Worm (Caenorhabditis elegans) whole organism, L2 larva: Measurements from ENCODE around the gene C53B4.2.

Experiments used
- C34F6.9 ChIP-seq: fragments of 150-350 bp; optimal IDR thresholded peaks from 2 replicates; lab custom pipeline; 2014; ENCODE audit warnings: missing biosample characterization, missing genetic modification characterization
- F13H6.1 ChIP-seq: sonication (generic microtip); optimal IDR thresholded peaks from 2 replicates; lab custom pipeline; 2016; ENCODE audit warnings: missing genetic modification characterization, missing compliant biosample characterization
- R02D3.7 ChIP-seq: fragments of 150-350 bp; optimal IDR thresholded peaks from 2 replicates; lab custom pipeline; 2014; ENCODE audit warnings: missing biosample characterization, missing genetic modification characterization
- aly-2 ChIP-seq: fragments of 150-350 bp; optimal IDR thresholded peaks from 2 replicates; lab custom pipeline; 2014; ENCODE audit warnings: missing biosample characterization, missing genetic modification characterization
- ama-1 ChIP-seq: fragments of 150-350 bp; optimal IDR thresholded peaks from 2 replicates; lab custom pipeline; 2018; ENCODE audit warnings: inconsistent platforms
- blmp-1 ChIP-seq: sonication (generic microtip); optimal IDR thresholded peaks from 2 replicates; lab custom pipeline; 2017; ENCODE audit warnings: missing genetic modification characterization, mild to moderate bottlenecking, missing compliant biosample characterization, antibody characterized with exemption, moderate library complexity; ENCODE audit not compliant: insufficient read depth
- ceh-16 ChIP-seq: fragments of 150-350 bp; optimal IDR thresholded peaks from 2 replicates; lab custom pipeline; 2014; ENCODE audit warnings: missing biosample characterization, missing genetic modification characterization
- crh-2 ChIP-seq: sonication (generic microtip); optimal IDR thresholded peaks from 2 replicates; lab custom pipeline; 2017; ENCODE audit warnings: missing biosample characterization, missing genetic modification characterization
- dmd-4 ChIP-seq: sonication (generic microtip); optimal IDR thresholded peaks from 2 replicates; lab custom pipeline; 2017; ENCODE audit warnings: missing biosample characterization, missing genetic modification characterization
- egl-27 ChIP-seq: sonication (generic microtip); optimal IDR thresholded peaks from 3 replicates; lab custom pipeline; 2017; ENCODE audit warnings: missing biosample characterization, missing genetic modification reagents, missing genetic modification characterization
- elt-1 ChIP-seq: fragments of 150-350 bp; optimal IDR thresholded peaks from 2 replicates; lab custom pipeline; 2014; ENCODE audit warnings: missing biosample characterization, missing genetic modification characterization
- fos-1 ChIP-seq: fragments of 150-350 bp; optimal IDR thresholded peaks from 2 replicates; lab custom pipeline; 2014; ENCODE audit warnings: missing biosample characterization, missing genetic modification characterization
- gmeb-1 ChIP-seq: fragments of 150-350 bp; optimal IDR thresholded peaks from 2 replicates; lab custom pipeline; 2014; ENCODE audit warnings: missing biosample characterization, missing genetic modification characterization
- lsy-2 ChIP-seq, 2 experiments: fragments of 150-350 bp in 1 of 2; sonication (generic microtip) in 1 of 2; optimal IDR thresholded peaks; 2 replicates each; lab custom pipeline; 2014 to 2017; ENCODE audit warnings: missing biosample characterization in 2 of 2, missing genetic modification characterization in 2 of 2
- mab-5 ChIP-seq: fragments of 150-350 bp; optimal IDR thresholded peaks from 2 replicates; lab custom pipeline; 2014; ENCODE audit warnings: missing biosample characterization, missing genetic modification characterization
- mbf-1 ChIP-seq: sonication (generic microtip); optimal IDR thresholded peaks from 2 replicates; lab custom pipeline; 2017; ENCODE audit warnings: missing biosample characterization, missing genetic modification characterization
- mdl-1 ChIP-seq, 2 experiments: fragments of 150-350 bp in 1 of 2; sonication (generic microtip) in 1 of 2; optimal IDR thresholded peaks; 2 replicates each; lab custom pipeline; 2017; ENCODE audit warnings: missing biosample characterization in 2 of 2, missing genetic modification characterization in 2 of 2
- nhr-10 ChIP-seq: sonication (generic microtip); optimal IDR thresholded peaks from 2 replicates; lab custom pipeline; 2017; ENCODE audit warnings: missing biosample characterization, missing genetic modification characterization
- nhr-11 ChIP-seq: fragments of 150-350 bp; optimal IDR thresholded peaks from 2 replicates; lab custom pipeline; 2014; ENCODE audit warnings: missing biosample characterization, missing genetic modification characterization
- nhr-129 ChIP-seq: fragments of 150-350 bp; optimal IDR thresholded peaks from 2 replicates; lab custom pipeline; 2014; ENCODE audit warnings: missing biosample characterization, missing genetic modification characterization
- nhr-21 ChIP-seq: fragments of 150-350 bp; optimal IDR thresholded peaks from 2 replicates; lab custom pipeline; 2014; ENCODE audit warnings: missing biosample characterization, missing genetic modification characterization
- nhr-25 ChIP-seq: fragments of 150-350 bp; sonication (generic microtip); optimal IDR thresholded peaks from 3 replicates; lab custom pipeline; 2014; ENCODE audit warnings: missing biosample characterization, missing genetic modification characterization
- nhr-6 ChIP-seq: fragments of 150-350 bp; optimal IDR thresholded peaks from 2 replicates; lab custom pipeline; 2014; ENCODE audit warnings: missing biosample characterization, missing genetic modification characterization
- nhr-77 ChIP-seq: fragments of 150-350 bp; optimal IDR thresholded peaks from 2 replicates; lab custom pipeline; 2014; ENCODE audit warnings: missing biosample characterization, missing genetic modification characterization
- peb-1 ChIP-seq: fragments of 150-350 bp; optimal IDR thresholded peaks from 2 replicates; lab custom pipeline; 2014; ENCODE audit warnings: missing biosample characterization, missing genetic modification characterization
- sem-4 ChIP-seq: fragments of 150-350 bp; optimal IDR thresholded peaks from 2 replicates; lab custom pipeline; 2014; ENCODE audit warnings: missing biosample characterization, missing genetic modification reagents, missing genetic modification characterization
- sma-3 ChIP-seq: sonication (generic microtip); optimal IDR thresholded peaks from 2 replicates; lab custom pipeline; 2016; ENCODE audit warnings: missing genetic modification reagents, missing genetic modification characterization, missing compliant biosample characterization
- sma-9 ChIP-seq, 2 experiments: fragments of 150-350 bp in 1 of 2; sonication (generic microtip) in 1 of 2; optimal IDR thresholded peaks; 2 replicates each; lab custom pipeline; 2014 to 2016; ENCODE audit warnings: missing genetic modification characterization in 2 of 2, mild to moderate bottlenecking in 1 of 2, missing biosample characterization in 1 of 2, missing compliant biosample characterization in 1 of 2, missing genetic modification reagents in 1 of 2, moderate library complexity in 1 of 2
- unc-39 ChIP-seq: fragments of 150-350 bp; optimal IDR thresholded peaks from 2 replicates; lab custom pipeline; 2014; ENCODE audit warnings: missing biosample characterization, missing genetic modification characterization
- unc-55 ChIP-seq: fragments of 150-350 bp; sonication (generic microtip); optimal IDR thresholded peaks from 3 replicates; lab custom pipeline; 2014; ENCODE audit warnings: missing biosample characterization, missing genetic modification reagents, missing genetic modification characterization
- unc-62 ChIP-seq: fragments of 150-350 bp; optimal IDR thresholded peaks from 2 replicates; lab custom pipeline; 2014; ENCODE audit warnings: missing biosample characterization, missing genetic modification reagents, missing genetic modification characterization
- ztf-11 ChIP-seq: sonication (generic microtip); optimal IDR thresholded peaks from 2 replicates; lab custom pipeline; 2017; ENCODE audit warnings: missing biosample characterization, missing genetic modification characterization

C53B4.2 gene

DNA sequence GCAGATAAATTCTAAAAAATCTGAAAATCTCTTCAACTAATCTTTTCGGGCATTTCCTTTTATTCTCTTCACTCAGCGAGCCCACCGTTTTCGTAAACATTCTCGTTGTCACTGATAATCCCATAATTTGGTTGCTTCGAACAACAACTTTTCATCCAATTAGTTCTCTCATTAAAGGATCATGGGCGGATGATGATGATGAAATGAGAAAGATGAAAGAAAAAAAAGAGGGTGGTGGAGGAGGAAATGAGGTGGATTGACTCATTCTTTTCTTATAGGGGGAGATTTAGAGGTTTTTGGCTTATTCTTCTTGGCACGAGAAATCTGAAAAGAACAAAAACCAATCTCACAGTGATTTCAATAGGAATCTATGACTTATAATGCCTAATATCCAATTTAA, 44.8 kb upstream of the C53B4.2 start:
- TF ChIP-seq C34F6.9 (tag; lab: Kevin White, UChicago) (peak; percentile 35), nhr-25 (tag; lab: Kevin White, UChicago) (no peak), unc-55 (GFP tag; lab: Kevin White, UChicago) (no peak), fos-1 (tag; lab: Kevin White, UChicago) (peak; percentile 14), unc-62 (GFP tag; lab: Kevin White, UChicago) (no peak), aly-2 (tag; lab: Kevin White, UChicago) (no peak), sma-9 (GFP tag; optimal IDR thresholded peaks at IDR 0.05; lab: Kevin White, UChicago) (peak; percentile 0), sma-9 (tag; optimal IDR thresholded peaks at IDR 0.05; lab: Kevin White, UChicago) (no peak)

DNA sequence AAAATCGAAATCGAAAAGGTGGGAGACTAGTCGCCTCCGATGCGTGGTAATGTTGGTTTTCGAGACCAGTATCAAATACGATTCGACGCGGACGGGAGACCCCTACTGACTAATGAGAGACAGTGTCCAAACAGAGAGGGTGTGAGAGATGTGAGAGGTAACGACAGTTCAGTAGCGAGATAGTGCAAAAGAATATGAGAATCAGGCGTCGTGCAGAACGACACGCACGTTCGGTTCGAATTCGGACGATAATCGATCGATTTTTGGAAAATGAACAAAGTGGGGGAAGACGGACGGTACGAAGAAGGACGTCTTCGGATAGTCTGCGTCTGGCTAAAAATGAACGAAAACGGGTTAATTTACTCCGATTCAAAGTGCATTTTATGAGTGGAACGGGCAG, 44.0 kb upstream of the C53B4.2 start, which contains the start of gene D1046.16:
TSS of gene D1046.16 (plus strand) at position 195 of the 400 bp plus-strand sequence.
- TF ChIP-seq ama-1: no peak
- TF ChIP-seq nhr-10 (tag; lab: Kevin White, UChicago): no peak
- no peak for TF ChIP-seq ceh-16 (tag; lab: Kevin White, UChicago)
- TF ChIP-seq lsy-2 (tag; optimal IDR thresholded peaks at IDR 0.05; lab: Kevin White, UChicago): peak in 1 of 2 experiments; percentile 0
- peak; percentile 43 for TF ChIP-seq blmp-1 (tag; lab: Kevin White, UChicago)
- no peak for TF ChIP-seq C34F6.9 (tag; lab: Kevin White, UChicago)
- TF ChIP-seq egl-27: peak; percentile 7
- TF ChIP-seq nhr-25 (tag; lab: Kevin White, UChicago): peak; percentile 65
- peak; percentile 44 for TF ChIP-seq sma-3
- peak; percentile 55 for TF ChIP-seq F13H6.1 (tag; lab: Kevin White, UChicago)
- peak; percentile 70 for TF ChIP-seq nhr-129
- TF ChIP-seq crh-2 (tag; lab: Kevin White, UChicago): peak; percentile 41
- TF ChIP-seq fos-1 (tag; lab: Kevin White, UChicago): peak; percentile 56
- no peak for TF ChIP-seq R02D3.7

DNA sequence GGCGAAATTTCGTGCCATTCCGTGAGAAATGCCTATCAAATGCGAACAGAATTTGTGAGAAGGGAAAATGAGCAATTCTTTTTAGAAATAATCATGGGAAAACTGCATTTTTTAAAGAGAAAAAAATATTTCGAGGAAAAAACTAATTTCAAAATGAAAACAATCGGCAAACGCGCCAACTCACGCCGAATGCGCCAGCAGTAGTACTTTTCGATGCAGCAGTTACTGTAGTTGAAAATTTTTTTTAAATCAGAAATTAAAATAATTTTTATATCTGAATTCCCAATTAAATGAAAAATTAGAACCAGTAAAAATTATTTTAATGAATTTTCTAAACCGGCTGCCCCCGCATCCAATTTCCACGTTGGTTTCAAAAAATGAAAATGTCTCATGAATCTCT, 42.6 kb upstream of the C53B4.2 start:
- TF ChIP-seq sem-4 (tag; lab: Kevin White, UChicago) (no peak), mab-5 (no peak)
- TF ChIP-seq, all 48 proteins: peak for 0

DNA sequence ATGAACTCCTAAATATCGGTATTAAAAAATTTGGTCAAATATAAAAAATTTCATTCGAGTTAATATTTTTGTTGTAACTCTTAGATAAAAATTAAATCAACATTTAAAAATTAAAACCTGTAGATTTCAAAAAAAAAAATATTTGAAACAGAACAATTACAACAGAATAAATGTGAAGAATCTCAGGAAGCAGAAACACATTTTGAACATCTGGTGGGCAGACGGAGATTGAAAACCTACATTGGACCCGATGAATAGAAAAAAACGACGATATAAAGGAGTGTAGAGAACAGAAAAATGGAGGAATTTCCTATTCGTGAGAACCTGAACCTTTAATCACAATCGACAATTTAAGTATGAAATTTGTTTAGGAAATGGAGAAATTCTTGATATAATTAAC, 41.9 kb upstream of the C53B4.2 start:
- no peak for TF ChIP-seq nhr-77 (tag; lab: Kevin White, UChicago)
- no peak for TF ChIP-seq unc-39 (tag; lab: Kevin White, UChicago)
- no peak for TF ChIP-seq F13H6.1 (tag; lab: Kevin White, UChicago)
- no peak for TF ChIP-seq elt-1 (tag; lab: Kevin White, UChicago)
- TF ChIP-seq mbf-1 (tag; lab: Kevin White, UChicago): no peak
- TF ChIP-seq sma-3: no peak
- no peak for TF ChIP-seq nhr-6 (tag; lab: Kevin White, UChicago)
- TF ChIP-seq ztf-11 (tag; lab: Kevin White, UChicago): no peak
- no peak for TF ChIP-seq nhr-10 (tag; lab: Kevin White, UChicago)
- TF ChIP-seq fos-1 (tag; lab: Kevin White, UChicago): no peak
- no peak for TF ChIP-seq nhr-11 (tag; lab: Kevin White, UChicago)
- no peak for TF ChIP-seq unc-55 (GFP tag; lab: Kevin White, UChicago)
- no peak for TF ChIP-seq nhr-21 (tag; lab: Kevin White, UChicago)

DNA sequence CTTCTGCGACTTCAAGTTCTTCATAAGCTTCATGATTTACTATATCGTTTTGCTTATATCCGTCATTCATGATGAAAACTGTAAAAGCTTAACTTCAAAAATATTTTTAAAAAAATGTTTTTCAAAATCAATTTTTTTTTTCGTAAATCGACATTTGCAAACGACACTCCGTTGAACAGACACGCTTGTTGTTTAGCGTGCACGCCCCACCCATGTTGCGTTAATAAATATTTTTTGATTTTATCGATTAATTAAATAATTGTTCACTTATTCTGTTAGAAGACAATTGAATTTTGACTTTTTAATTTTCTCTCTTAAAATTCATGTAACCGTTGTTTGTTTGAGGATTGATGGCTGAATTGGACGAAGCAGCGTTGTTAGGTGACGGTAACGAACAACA, 40.0 kb upstream of the C53B4.2 start, which contains the start of the genes D1046.2 and cfim-2:
TSS of gene D1046.2 (minus strand) at position 78 of the 400 bp plus-strand sequence.
TSS of gene cfim-2 (plus strand) at position 335 of the 400 bp plus-strand sequence.
- TF ChIP-seq unc-55 (GFP tag; lab: Kevin White, UChicago): peak; percentile 52
- TF ChIP-seq dmd-4 (tag; lab: Kevin White, UChicago): no peak
- no peak for TF ChIP-seq elt-1 (tag; lab: Kevin White, UChicago)
- peak in 1 of 2 experiments; percentile 51 for TF ChIP-seq lsy-2 (tag; optimal IDR thresholded peaks at IDR 0.05; lab: Kevin White, UChicago)
- peak; percentile 42 for TF ChIP-seq gmeb-1
- peak; percentile 45 for TF ChIP-seq C34F6.9 (tag; lab: Kevin White, UChicago)
- no peak for TF ChIP-seq mdl-1 (tag; optimal IDR thresholded peaks at IDR 0.05; lab: Kevin White, UChicago)
- TF ChIP-seq peb-1 (tag; lab: Kevin White, UChicago): no peak
- no peak for TF ChIP-seq nhr-11 (tag; lab: Kevin White, UChicago)
